Worm (Caenorhabditis elegans): Measurements from ENCODE around the gene K09F6.7.

The K09F6.7 gene

ce11 chrII:2304575-2304974, 12.6 kb upstream of the K09F6.7 start:
- no peak for TF ChIP-seq pros-1 (tag; optimal IDR thresholded peaks at IDR 0.05)
- no peak for TF ChIP-seq ceh-14 (tag; optimal IDR thresholded peaks at IDR 0.05)
- TF ChIP-seq fkh-6 (tag; optimal IDR thresholded peaks at IDR 0.05): no peak
- no peak for TF ChIP-seq nhr-11 (tag; optimal IDR thresholded peaks at IDR 0.05)
- no peak for TF ChIP-seq ceh-34 (tag; optimal IDR thresholded peaks at IDR 0.05)
- no peak for TF ChIP-seq tbx-7 (tag; optimal IDR thresholded peaks at IDR 0.05)
- TF ChIP-seq lim-6 (tag; optimal IDR thresholded peaks at IDR 0.05): no peak
- no peak for TF ChIP-seq Y22D7AL.16 (tag; optimal IDR thresholded peaks at IDR 0.05)
- TF ChIP-seq hlh-8 (tag; optimal IDR thresholded peaks at IDR 0.05): no peak
- TF ChIP-seq ceh-6 (GFP tag; optimal IDR thresholded peaks at IDR 0.05): no peak
- no peak for TF ChIP-seq pqm-1 (tag; optimal IDR thresholded peaks at IDR 0.05)
- no peak for TF ChIP-seq sox-2 (GFP tag; IDR thresholded peaks at IDR 0.05)
- no peak for TF ChIP-seq odd-2 (tag; optimal IDR thresholded peaks at IDR 0.05)
- TF ChIP-seq pha-4 (tag; optimal IDR thresholded peaks at IDR 0.05): no peak
- no peak for TF ChIP-seq ceh-9 (tag; optimal IDR thresholded peaks at IDR 0.05)
- TF ChIP-seq eyg-1 (tag; optimal IDR thresholded peaks at IDR 0.05): no peak

DNA sequence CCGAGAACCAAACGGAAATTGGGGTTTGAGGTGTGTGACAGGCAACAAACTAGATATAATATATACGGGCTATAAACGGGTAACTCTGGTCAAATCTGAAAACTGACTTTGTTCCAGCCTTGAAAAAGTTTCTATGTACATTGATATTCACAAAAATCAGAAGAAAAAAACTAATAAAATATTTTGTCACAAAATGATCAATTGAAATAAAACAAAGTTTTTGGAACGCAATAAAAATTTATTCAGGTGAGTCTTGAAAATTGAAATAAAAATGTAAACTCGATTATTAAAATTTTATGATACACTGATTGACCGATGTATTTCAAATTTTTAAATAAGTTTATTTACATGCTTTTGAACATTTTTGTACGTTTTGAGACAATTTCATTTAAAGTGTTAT, 10.4 kb upstream of the K09F6.7 start, which contains the start of gene B0281.6:
Gene B0281.6 (minus strand): TSS at position 101 of the 400 bp plus-strand sequence.
- TF ChIP-seq ceh-18 (tag; optimal IDR thresholded peaks at IDR 0.05) (no peak), ceh-48 (tag; optimal IDR thresholded peaks at IDR 0.05) (no peak), fax-1 (tag; optimal IDR thresholded peaks at IDR 0.05) (no peak), hlh-30 (tag; optimal IDR thresholded peaks at IDR 0.05; ENCODE audit: insufficient read depth) (no peak)

DNA sequence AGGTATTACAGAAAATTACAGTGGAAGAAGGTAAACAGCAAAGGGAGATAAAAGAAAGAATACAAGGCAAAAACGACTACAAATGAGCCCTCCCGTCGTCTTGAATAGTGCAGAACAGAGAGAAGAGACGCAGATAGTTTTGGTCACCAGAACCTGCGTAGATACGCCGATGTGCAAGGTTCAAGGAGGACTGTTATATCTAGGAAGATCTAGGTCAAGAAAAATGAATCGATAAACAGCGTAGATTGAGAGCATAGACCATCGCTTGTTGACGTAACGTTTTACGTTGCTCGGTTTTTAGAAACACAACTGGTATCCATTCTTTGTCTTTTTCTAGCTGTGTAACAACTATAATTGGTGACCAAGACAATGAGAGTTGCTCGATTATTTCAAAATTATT, 8.9 kb upstream of the K09F6.7 start, which contains the start of gene B0281.5:
Gene B0281.5 (minus strand): TSS at position 101 of the 400 bp plus-strand sequence.
- TF ChIP-seq hlh-13 (GFP tag; optimal IDR thresholded peaks at IDR 0.05) (no peak), ceh-6 (GFP tag; optimal IDR thresholded peaks at IDR 0.05) (no peak), ref-2 (tag; optimal IDR thresholded peaks at IDR 0.05) (no peak), madf-2 (tag; optimal IDR thresholded peaks at IDR 0.05) (no peak), pat-9 (tag; optimal IDR thresholded peaks at IDR 0.05) (no peak), hlh-8 (tag; optimal IDR thresholded peaks at IDR 0.05) (no peak)

ce11 chrII:2298742-2299141, 6.8 kb upstream of the K09F6.7 start, which contains the start of gene B0281.4:
TSS of gene B0281.4 (minus strand) at chrII:2298842.
- TF ChIP-seq T23F11.4 (GFP tag; optimal IDR thresholded peaks at IDR 0.05) (no peak), pat-9 (tag; optimal IDR thresholded peaks at IDR 0.05) (no peak), eyg-1 (tag; optimal IDR thresholded peaks at IDR 0.05) (no peak), pha-2 (tag; optimal IDR thresholded peaks at IDR 0.05) (no peak), fkh-10 (GFP tag; optimal IDR thresholded peaks at IDR 0.05) (no peak), npax-4 (tag; optimal IDR thresholded peaks at IDR 0.05) (no peak), lim-6 (tag; optimal IDR thresholded peaks at IDR 0.05) (no peak), ceh-45 (GFP tag; IDR thresholded peaks at IDR 0.05) (no peak), ceh-22 (tag; optimal IDR thresholded peaks at IDR 0.05) (no peak)

- no peak for TF ChIP-seq ceh-9 (tag; optimal IDR thresholded peaks at IDR 0.05)
- no peak for TF ChIP-seq sox-2 (GFP tag; IDR thresholded peaks at IDR 0.05)
- no peak for TF ChIP-seq fkh-6 (tag; optimal IDR thresholded peaks at IDR 0.05)
- TF ChIP-seq che-1 (tag; optimal IDR thresholded peaks at IDR 0.05): no peak
- no peak for TF ChIP-seq K02D7.2 (tag; optimal IDR thresholded peaks at IDR 0.05)
- TF ChIP-seq ceh-31 (tag; optimal IDR thresholded peaks at IDR 0.05): no peak
- no peak for TF ChIP-seq fax-1 (tag; optimal IDR thresholded peaks at IDR 0.05)
- TF ChIP-seq elt-2 (tag; optimal IDR thresholded peaks at IDR 0.05): no peak
Measured at ce11 chrII:2295817-2296315, 3.9 kb upstream of the K09F6.7 start, which contains the start of gene fbxc-25. TSS of gene fbxc-25 (minus strand) at chrII:2296265.

Measured in whole organism, late embryonic.